Worm (Caenorhabditis elegans) whole organism, L3 larva: ENCODE results near the gene Y68A4B.3.

Source experiments
- R02D3.7 ChIP-seq: fragments of 150-350 bp; optimal IDR thresholded peaks from 2 replicates; lab custom pipeline; 2014; ENCODE audit warnings: missing biosample characterization, missing genetic modification characterization
- elt-1 ChIP-seq: fragments of 150-350 bp; optimal IDR thresholded peaks from 2 replicates; lab custom pipeline; 2014; ENCODE audit warnings: missing biosample characterization, missing genetic modification characterization
- nhr-77 ChIP-seq: fragments of 150-350 bp; optimal IDR thresholded peaks from 2 replicates; lab custom pipeline; 2014; ENCODE audit warnings: missing biosample characterization, missing genetic modification characterization
- unc-62 ChIP-seq: fragments of 150-350 bp; sonication (generic microtip); optimal IDR thresholded peaks from 4 replicates; lab custom pipeline; 2014; ENCODE audit warnings: missing biosample characterization, missing genetic modification reagents, missing genetic modification characterization

DNA sequence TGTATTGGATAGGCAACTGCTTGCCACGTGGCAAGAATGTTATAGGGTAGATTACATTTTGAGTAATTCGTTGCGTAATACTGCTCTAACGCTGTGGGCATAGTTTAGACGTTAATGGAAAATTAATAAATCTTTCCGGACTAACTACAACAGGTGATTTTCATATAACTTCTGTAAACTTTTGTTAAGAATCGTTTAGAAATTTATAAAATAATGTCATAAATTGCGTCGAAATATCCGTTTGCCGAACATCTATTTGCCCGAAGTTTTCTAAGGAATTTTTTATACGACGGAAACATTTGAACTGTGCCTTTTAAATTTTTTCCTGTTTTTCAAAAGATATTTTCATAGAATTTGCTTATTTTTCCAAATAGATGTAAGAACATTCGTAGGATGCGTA, 16.3 kb downstream of the Y68A4B.3 start, which contains the start of gene srh-112:
- TF ChIP-seq R02D3.7 (tag; lab: Kevin White, UChicago) (no peak), nhr-77 (no peak), unc-62 (no peak), elt-1 (tag; lab: Kevin White, UChicago) (no peak)
